Fruit fly (Drosophila melanogaster) whole organism, prepupa: ENCODE results near the gene Jupiter.

Source experiments
- CG11294 ChIP-seq: fragments of 200-800 bp; sonication (Bioruptor generic); IDR thresholded peaks from 2 replicates; pipeline ENCODE4 v1.3.6; 2022; ENCODE audit warnings: missing biosample characterization, missing genetic modification characterization
- CG11762 ChIP-seq: fragments of 200-800 bp; sonication (Bioruptor generic); optimal IDR thresholded peaks from 3 replicates; lab custom pipeline; 2016; ENCODE audit warnings: missing biosample characterization, missing genetic modification characterization; ENCODE audit not compliant: insufficient read depth
- CG15336 ChIP-seq: fragments of 200-800 bp; sonication (Bioruptor generic); IDR thresholded peaks from 2 replicates; pipeline ENCODE4 v1.3.6; 2022; ENCODE audit warnings: missing biosample characterization, missing genetic modification characterization
- CG1621 ChIP-seq: fragments of 200-800 bp; sonication (Bioruptor generic); optimal IDR thresholded peaks from 3 replicates; lab custom pipeline; 2018; ENCODE audit warnings: missing biosample characterization, mild to moderate bottlenecking, missing genetic modification characterization
- CG16779 ChIP-seq: fragments of 200-800 bp; sonication (Bioruptor generic); optimal IDR thresholded peaks from 3 replicates; lab custom pipeline; 2017; ENCODE audit warnings: missing biosample characterization, mild to moderate bottlenecking, missing genetic modification characterization
- CG3032 ChIP-seq: fragments of 200-800 bp; optimal IDR thresholded peaks from 2 replicates; lab custom pipeline; 2019; ENCODE audit warnings: missing biosample characterization, mild to moderate bottlenecking, missing genetic modification characterization, moderate library complexity
- CG3919 ChIP-seq: fragments of 200-800 bp; sonication (Bioruptor generic); optimal IDR thresholded peaks from 3 replicates; lab custom pipeline; 2016; ENCODE audit warnings: missing biosample characterization, missing genetic modification characterization
- CG6163 ChIP-seq: fragments of 200-800 bp; sonication (Bioruptor generic); IDR thresholded peaks from 3 replicates; pipeline ENCODE4 v1.3.6; 2022; ENCODE audit warnings: missing biosample characterization, missing genetic modification characterization
- CG6276 ChIP-seq: fragments of 200-800 bp; sonication (Bioruptor generic); optimal IDR thresholded peaks from 2 replicates; lab custom pipeline; 2017; ENCODE audit warnings: missing biosample characterization, mild to moderate bottlenecking, missing genetic modification characterization
- CG6808 ChIP-seq: fragments of 200-800 bp; sonication (Bioruptor generic); optimal IDR thresholded peaks from 3 replicates; lab custom pipeline; 2017; ENCODE audit warnings: missing biosample characterization, missing genetic modification characterization, mild to moderate bottlenecking, moderate library complexity, missing genetic modification reagents
- CG6854 ChIP-seq: fragments of 200-800 bp; sonication (Bioruptor generic); optimal IDR thresholded peaks from 2 replicates; lab custom pipeline; 2017; ENCODE audit warnings: missing biosample characterization, mild to moderate bottlenecking, missing genetic modification characterization
- CG8119 ChIP-seq: fragments of 200-800 bp; sonication (Bioruptor generic); IDR thresholded peaks from 3 replicates; pipeline ENCODE4 v1.3.6; 2022; ENCODE audit warnings: missing biosample characterization, missing genetic modification characterization
- CG9139 ChIP-seq: fragments of 200-800 bp; sonication (Bioruptor generic); optimal IDR thresholded peaks from 3 replicates; lab custom pipeline; 2017; ENCODE audit warnings: missing biosample characterization, mild to moderate bottlenecking, missing genetic modification characterization
- Eip75B ChIP-seq: fragments of 200-800 bp; sonication (Bioruptor generic); optimal IDR thresholded peaks from 3 replicates; lab custom pipeline; 2016; ENCODE audit warnings: missing biosample characterization, missing genetic modification characterization
- Eip78C ChIP-seq: fragments of 200-800 bp; sonication (Bioruptor generic); peaks from one replicate; lab custom pipeline; 2016; ENCODE audit warnings: missing biosample characterization, missing genetic modification characterization
- Gug ChIP-seq: fragments of 200-800 bp; sonication (Bioruptor generic); IDR thresholded peaks from 2 replicates; pipeline ENCODE4 v1.3.6; 2022; ENCODE audit warnings: missing biosample characterization, missing genetic modification characterization
- Lpt ChIP-seq: fragments of 200-800 bp; sonication (Bioruptor generic); optimal IDR thresholded peaks from 3 replicates; lab custom pipeline; 2016; ENCODE audit warnings: missing biosample characterization, missing genetic modification characterization
- Met ChIP-seq: fragments of 200-800 bp; sonication (Bioruptor generic); optimal IDR thresholded peaks from 3 replicates; lab custom pipeline; 2016; ENCODE audit warnings: missing biosample characterization, missing genetic modification characterization
- OdsH ChIP-seq: fragments of 200-800 bp; sonication (Bioruptor generic); optimal IDR thresholded peaks from 3 replicates; lab custom pipeline; 2016; ENCODE audit warnings: missing biosample characterization, missing genetic modification characterization
- Sox102F ChIP-seq: fragments of 200-800 bp; sonication (Bioruptor generic); optimal IDR thresholded peaks from 2 replicates; lab custom pipeline; 2016; ENCODE audit warnings: missing biosample characterization, mild to moderate bottlenecking, missing genetic modification characterization
- achi ChIP-seq: fragments of 200-800 bp; sonication (Bioruptor generic); optimal IDR thresholded peaks from 3 replicates; lab custom pipeline; 2016; ENCODE audit warnings: missing biosample characterization, missing genetic modification characterization
- cyc ChIP-seq: fragments of 200-800 bp; sonication (Bioruptor generic); optimal IDR thresholded peaks from 3 replicates; lab custom pipeline; 2016; ENCODE audit warnings: missing biosample characterization, missing genetic modification characterization
- dsx ChIP-seq: fragments of 200-800 bp; optimal IDR thresholded peaks from 3 replicates; lab custom pipeline; 2019; ENCODE audit warnings: missing biosample characterization, mild to moderate bottlenecking, missing genetic modification characterization, moderate library complexity; ENCODE audit not compliant: poor library complexity, severe bottlenecking
- eg ChIP-seq: fragments of 200-800 bp; sonication (Bioruptor generic); IDR thresholded peaks from 3 replicates; pipeline ENCODE4 v1.3.6; 2022; ENCODE audit warnings: missing biosample characterization, missing genetic modification characterization
- esn ChIP-seq: fragments of 200-800 bp; sonication (Bioruptor generic); optimal IDR thresholded peaks from 2 replicates; lab custom pipeline; 2016; ENCODE audit warnings: missing biosample characterization, mild to moderate bottlenecking, missing genetic modification characterization, moderate library complexity
- fd85E ChIP-seq: fragments of 200-800 bp; sonication (Bioruptor generic); optimal IDR thresholded peaks from 3 replicates; lab custom pipeline; 2016; ENCODE audit warnings: missing biosample characterization, missing genetic modification characterization
- fkh ChIP-seq: fragments of 200-800 bp; sonication (Bioruptor generic); optimal IDR thresholded peaks from 3 replicates; lab custom pipeline; 2017; ENCODE audit warnings: missing biosample characterization, mild to moderate bottlenecking, missing genetic modification characterization, moderate library complexity
- net ChIP-seq: fragments of 200-800 bp; sonication (Bioruptor generic); optimal IDR thresholded peaks from 3 replicates; lab custom pipeline; 2016; ENCODE audit warnings: missing biosample characterization, missing genetic modification characterization
- pdm3 ChIP-seq: fragments of 200-800 bp; sonication (Bioruptor generic); optimal IDR thresholded peaks from 3 replicates; lab custom pipeline; 2016; ENCODE audit warnings: missing biosample characterization, missing genetic modification characterization
- salr ChIP-seq, 2 experiments: fragments of 200-800 bp; sonication (Bioruptor generic); optimal IDR thresholded peaks; 3 replicates each; lab custom pipeline; 2016 to 2018; ENCODE audit warnings: missing biosample characterization in 2 of 2, missing genetic modification characterization in 2 of 2, mild to moderate bottlenecking in 1 of 2
- spab ChIP-seq: fragments of 200-800 bp; sonication (Bioruptor generic); optimal IDR thresholded peaks from 2 replicates; lab custom pipeline; 2017; ENCODE audit warnings: missing biosample characterization, mild to moderate bottlenecking, missing genetic modification characterization, missing genetic modification reagents
- ss ChIP-seq, 2 experiments: fragments of 200-800 bp; sonication (Bioruptor generic); optimal IDR thresholded peaks; 2 replicates in 1 of 2; 3 replicates in 1 of 2; lab custom pipeline; 2017 to 2018; ENCODE audit warnings: mild to moderate bottlenecking in 2 of 2, missing biosample characterization in 2 of 2, missing genetic modification characterization in 2 of 2, moderate library complexity in 1 of 2
- svp ChIP-seq: fragments of 200-800 bp; sonication (Bioruptor generic); peaks from one replicate; lab custom pipeline; 2016; ENCODE audit warnings: missing biosample characterization, missing genetic modification characterization
- topi ChIP-seq: fragments of 200-800 bp; sonication (Bioruptor generic); optimal IDR thresholded peaks from 3 replicates; lab custom pipeline; 2016; ENCODE audit warnings: missing biosample characterization, missing genetic modification characterization
- vri ChIP-seq: fragments of 200-800 bp; sonication (Bioruptor generic); optimal IDR thresholded peaks from 3 replicates; lab custom pipeline; 2016; ENCODE audit warnings: missing biosample characterization, mild to moderate bottlenecking, missing genetic modification characterization

Jupiter gene

DNA sequence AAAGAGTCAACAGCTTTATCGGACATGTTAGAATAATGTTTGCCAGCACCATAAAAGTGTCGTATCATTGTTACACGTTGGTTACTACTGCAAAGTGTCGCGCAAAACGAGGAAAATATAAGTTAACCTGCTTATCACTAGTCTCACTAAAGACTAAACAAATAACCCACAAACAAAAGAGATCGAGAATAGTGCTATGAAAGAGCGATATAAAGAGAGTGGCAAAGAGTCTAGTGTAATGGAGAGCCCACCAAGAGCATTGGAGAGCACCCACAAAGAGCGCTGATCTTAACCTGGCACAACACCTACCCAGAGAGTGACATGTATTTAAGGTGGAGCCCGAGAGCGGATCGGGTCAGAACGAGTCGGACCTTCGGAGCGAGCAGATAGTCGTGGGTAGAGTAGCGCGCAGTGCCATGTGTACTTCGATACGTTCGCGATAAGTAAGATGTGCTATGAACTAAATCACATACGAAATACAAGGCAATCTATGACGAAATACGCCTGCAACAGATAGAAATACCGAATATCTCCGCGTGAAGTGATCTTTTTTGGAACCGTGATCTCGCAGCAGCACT lies 50.7 kb downstream of the Jupiter start, which contains the start of gene Mrp4 (continued):
- TF ChIP-seq CG11762 (GFP tag; lab: Kevin White, UChicago) (peak; percentile 16), esn (GFP tag; lab: Kevin White, UChicago) (no peak)

DNA sequence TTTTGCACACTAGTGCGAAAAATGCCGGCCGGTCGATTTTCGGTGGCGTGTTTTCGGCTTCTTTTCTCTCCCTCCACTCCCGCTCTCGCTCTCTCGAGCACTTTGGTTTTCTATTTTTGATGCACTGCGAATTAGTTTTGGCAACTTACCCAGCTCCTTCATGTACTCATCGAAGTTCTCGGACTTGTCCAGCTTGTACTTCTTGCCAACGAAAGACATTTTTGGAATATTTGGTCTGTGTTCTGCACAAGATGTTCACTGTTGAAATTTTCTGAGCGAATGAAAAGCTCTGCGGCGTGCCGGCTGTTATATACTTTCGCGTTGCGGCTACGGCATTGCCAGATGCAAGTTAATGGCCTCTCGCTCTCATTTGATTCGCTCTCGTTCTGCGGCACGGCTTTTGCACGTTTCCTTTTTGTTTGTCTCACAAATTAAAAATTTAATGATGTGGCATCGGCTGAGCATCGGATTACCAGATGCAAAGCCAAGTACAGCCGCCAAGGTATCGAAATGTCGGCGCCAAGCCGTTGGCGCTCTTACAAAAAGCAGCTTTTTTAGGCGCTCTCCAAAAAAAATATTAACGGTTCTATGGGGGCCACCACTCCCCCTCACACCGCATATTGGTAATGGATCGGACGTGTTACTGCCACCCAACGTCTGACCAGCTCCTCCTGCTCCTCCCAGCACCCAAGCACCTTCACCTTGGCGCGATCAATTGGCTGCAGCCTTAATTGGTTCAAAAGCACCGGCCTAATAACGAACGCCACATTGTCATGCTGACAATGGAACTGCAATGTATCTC lies 52.7 kb downstream of the Jupiter start, which contains the start of the genes fabp and sea:
Gene fabp (minus strand): TSS at position 286 of the 802 bp plus-strand sequence.
Gene sea (minus strand): TSS at position 286 of the 802 bp plus-strand sequence.
- TF ChIP-seq Eip78C = peak; percentile 60
- TF ChIP-seq CG6854 (GFP tag; lab: Kevin White, UChicago) = peak; percentile 42
- TF ChIP-seq achi (GFP tag; lab: Kevin White, UChicago) = peak; percentile 9
- TF ChIP-seq Met (GFP tag; lab: Kevin White, UChicago) = peak; percentile 6
- peak; percentile 33 for TF ChIP-seq net (GFP tag; lab: Kevin White, UChicago)
- peak; percentile 21 for TF ChIP-seq Eip75B
- peak; percentile 50 for TF ChIP-seq CG3919
- peak in 1 of 2 experiments; percentile 9 for TF ChIP-seq salr (GFP tag; optimal IDR thresholded peaks at IDR 0.05; lab: Kevin White, UChicago)
- no peak for TF ChIP-seq spab (GFP tag; lab: Kevin White, UChicago)
- peak; percentile 50; the same call in 1 of the 2 replicates for TF ChIP-seq CG15336 (GFP tag; lab: Robert Waterston, UW)
- TF ChIP-seq CG9139 = peak; percentile 20
- peak; percentile 13 for TF ChIP-seq CG1621 (tag; lab: Kevin White, UChicago)
- peak; percentile 66 for TF ChIP-seq vri (GFP tag; lab: Kevin White, UChicago)
- no peak for TF ChIP-seq Gug (GFP tag; lab: Robert Waterston, UW)
- peak; percentile 67 for TF ChIP-seq Sox102F (GFP tag; lab: Kevin White, UChicago)
- no peak for TF ChIP-seq fkh (GFP tag; lab: Kevin White, UChicago)
- TF ChIP-seq CG11294 (GFP tag; lab: Robert Waterston, UW) = no peak
- TF ChIP-seq CG8119 (GFP tag; lab: Robert Waterston, UW) = peak; percentile 50; the same call in 1 of the 3 replicates
- TF ChIP-seq CG3032 (tag; lab: Kevin White, UChicago) = peak; percentile 2
- no peak for TF ChIP-seq OdsH
- peak; percentile 44 for TF ChIP-seq CG6808 (GFP tag; lab: Kevin White, UChicago)
- peak; percentile 53; the same call in 1 of the 3 replicates for TF ChIP-seq eg (GFP tag; lab: Robert Waterston, UW)
- TF ChIP-seq topi (GFP tag; lab: Kevin White, UChicago) = peak; percentile 48
- peak; percentile 39 for TF ChIP-seq CG6276
- peak; percentile 46 for TF ChIP-seq fd85E (GFP tag; lab: Kevin White, UChicago)
- TF ChIP-seq CG6163 (GFP tag; lab: Robert Waterston, UW) = peak; percentile 54; the same call in 1 of the 3 replicates
- TF ChIP-seq CG16779 (tag; lab: Kevin White, UChicago) = peak; percentile 39
- TF ChIP-seq pdm3 (GFP tag; lab: Kevin White, UChicago) = peak; percentile 26
- no peak for TF ChIP-seq cyc (GFP tag; lab: Kevin White, UChicago)
- TF ChIP-seq esn (GFP tag; lab: Kevin White, UChicago) = peak; percentile 49
- peak; percentile 27 to 46 for TF ChIP-seq ss (GFP tag; optimal IDR thresholded peaks at IDR 0.05; lab: Kevin White, UChicago)
- TF ChIP-seq Lpt = no peak
- TF ChIP-seq svp (GFP tag; lab: Kevin White, UChicago) = no peak
- no peak for TF ChIP-seq dsx
- TF ChIP-seq, all 60 proteins: peak for 25
